Fruit fly (Drosophila melanogaster): ENCODE data around the gene CG46025.

CG46025 gene

DNA sequence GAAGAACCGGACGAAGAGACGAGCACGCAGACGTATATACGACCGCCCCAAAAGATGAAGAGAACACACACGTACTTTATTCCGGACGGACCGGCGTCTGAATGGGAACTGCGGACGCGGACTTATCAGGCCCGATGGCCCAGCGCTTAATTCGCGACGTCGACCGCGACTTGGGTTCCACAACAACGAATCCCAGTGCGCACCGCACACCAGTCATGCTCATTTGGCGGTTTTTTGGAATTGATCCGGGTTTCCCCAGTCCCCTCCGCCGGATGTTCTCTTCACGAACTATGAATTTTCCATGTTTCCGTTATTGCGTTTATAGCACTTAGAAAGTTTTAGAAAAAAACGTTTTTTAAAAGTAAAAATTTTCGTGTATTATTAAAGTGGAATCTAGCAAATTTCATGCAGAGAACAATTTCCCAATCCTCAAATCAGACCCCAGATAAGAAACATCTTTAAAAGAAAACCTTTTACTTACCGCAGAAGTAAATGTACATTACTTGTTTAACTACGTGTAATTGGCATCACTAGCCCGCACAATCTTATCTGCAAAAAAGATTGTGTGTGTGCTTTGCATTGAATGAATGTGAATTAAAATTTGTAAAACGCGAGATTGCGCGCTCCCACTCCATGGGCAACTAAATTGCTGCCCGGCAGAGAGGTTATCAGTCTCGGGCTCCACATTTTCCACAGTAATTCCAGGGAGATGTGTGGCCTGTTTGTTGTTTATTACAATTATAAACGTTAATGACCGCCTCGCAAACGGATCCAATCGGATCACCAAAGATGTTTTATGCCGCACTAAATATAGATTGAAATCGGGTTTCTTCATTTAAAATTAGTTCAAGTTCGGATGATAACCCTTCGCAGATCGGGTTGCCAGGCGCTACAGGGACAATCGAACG, 36.7 kb downstream of the CG46025 start, which contains the start of gene CG7149 (continued):
- TF ChIP-seq Sry-β (GFP tag; optimal IDR thresholded peaks at IDR 0.05) (peak; percentile 87), chm (GFP tag; IDR thresholded peaks at IDR 0.05) (no peak; the same call in 1 of the 2 replicates), C15 (GFP tag; IDR thresholded peaks at IDR 0.05) (no peak), CG18476 (GFP tag; optimal IDR thresholded peaks at IDR 0.05) (no peak), fd96Cb (tag; optimal IDR thresholded peaks at IDR 0.05) (no peak), CG7839 (tag; optimal IDR thresholded peaks at IDR 0.05) (peak; percentile 8), CG14710 (tag; optimal IDR thresholded peaks at IDR 0.05) (no peak), CG4424 (GFP tag; optimal IDR thresholded peaks at IDR 0.05) (peak; percentile 5), CG13775 (GFP tag; optimal IDR thresholded peaks at IDR 0.05) (no peak), CG2116 (GFP tag; optimal IDR thresholded peaks at IDR 0.05) (peak; percentile 2), Bgb (GFP tag; IDR thresholded peaks at IDR 0.05; ENCODE audit: partially characterized antibody) (peak; percentile 57; the same call in 1 of the 2 replicates), nom (GFP tag; optimal IDR thresholded peaks at IDR 0.05) (peak; percentile 2), tll (GFP tag; optimal IDR thresholded peaks at IDR 0.05) (no peak), BtbVII (GFP tag; optimal IDR thresholded peaks at IDR 0.05) (peak; percentile 35), yki (optimal IDR thresholded peaks at IDR 0.05) (no peak), CG18262 (tag; optimal IDR thresholded peaks at IDR 0.05) (no peak), onecut (GFP tag; IDR thresholded peaks at IDR 0.05) (no peak), CG18764 (GFP tag; optimal IDR thresholded peaks at IDR 0.05) (no peak), Hsf (GFP tag; optimal IDR thresholded peaks at IDR 0.05) (peak; percentile 21), CG6791 (GFP tag; IDR thresholded peaks at IDR 0.05; ENCODE audit: partially characterized antibody) (no peak), CG9215 (GFP tag; IDR thresholded peaks at IDR 0.05) (no peak), NFAT (GFP tag; IDR thresholded peaks at IDR 0.05) (no peak), HLH4C (GFP tag; IDR thresholded peaks at IDR 0.05; ENCODE audit: partially characterized antibody) (0 out of 3 replicates have a peak, but pooled peaks have one; percentile 7), row (GFP tag; IDR thresholded peaks at IDR 0.05) (peak; percentile 84), ATbp (GFP tag; optimal IDR thresholded peaks at IDR 0.05) (no peak), dpn (GFP tag; optimal IDR thresholded peaks at IDR 0.05) (peak in 1 of 2 experiments; percentile 2), Oli (tag; optimal IDR thresholded peaks at IDR 0.05) (no peak), CG11247 (GFP tag; IDR thresholded peaks at IDR 0.05) (no peak), exex (tag; optimal IDR thresholded peaks at IDR 0.05) (peak; percentile 91), vfl (GFP tag; optimal IDR thresholded peaks at IDR 0.05) (no peak), Fer3 (tag; optimal IDR thresholded peaks at IDR 0.05) (no peak), Optix (GFP tag; IDR thresholded peaks at IDR 0.05) (no peak), CG11560 (tag; IDR thresholded peaks at IDR 0.05) (no peak), HmgD (GFP tag; optimal IDR thresholded peaks at IDR 0.05) (no peak), CG7928 (GFP tag; optimal IDR thresholded peaks at IDR 0.05) (no peak), prd (optimal IDR thresholded peaks at IDR 0.05) (no peak), prd (GFP tag; IDR thresholded peaks at IDR 0.05) (no peak), CG14050 (GFP tag; IDR thresholded peaks at IDR 0.05) (no peak), sens-2 (GFP tag; IDR thresholded peaks at IDR 0.05) (no peak), CG17829 (tag; optimal IDR thresholded peaks at IDR 0.05) (no peak), nau (GFP tag; optimal IDR thresholded peaks at IDR 0.05) (no peak), CG9797 (GFP tag; optimal IDR thresholded peaks at IDR 0.05) (no peak), Mad (GFP tag; optimal IDR thresholded peaks at IDR 0.05) (no peak), CG3163 (GFP tag; optimal IDR thresholded peaks at IDR 0.05) (peak; percentile 10), Elba2 (GFP tag; optimal IDR thresholded peaks at IDR 0.05) (no peak), CG9727 (GFP tag; optimal IDR thresholded peaks at IDR 0.05) (no peak), CG12391 (tag; optimal IDR thresholded peaks at IDR 0.05) (no peak), CG12769 (tag; optimal IDR thresholded peaks at IDR 0.05) (peak; percentile 62), CG4730 (GFP tag; IDR thresholded peaks at IDR 0.05) (no peak)

All from whole organism, embryonic.